Fruit fly (Drosophila melanogaster) whole organism, embryonic: ENCODE measurements around the gene gw.

Experiments
- Aef1 ChIP-seq: fragments of 200-800 bp; sonication (Bioruptor generic); IDR thresholded peaks from 3 replicates; pipeline ENCODE4 v1.3.6; 2022; ENCODE audit warnings: missing biosample characterization, missing genetic modification characterization
- CG10654 ChIP-seq: fragments of 200-800 bp; sonication (Bioruptor generic); optimal IDR thresholded peaks from 2 replicates; lab custom pipeline; 2016; ENCODE audit warnings: missing biosample characterization, missing genetic modification characterization
- CG14014 ChIP-seq: fragments of 200-800 bp; sonication (Bioruptor generic); IDR thresholded peaks from 2 replicates; pipeline ENCODE4 v1.3.6; 2022; ENCODE audit warnings: missing biosample characterization, missing genetic modification characterization
- CG14965 ChIP-seq: fragments of 200-800 bp; sonication (Bioruptor generic); optimal IDR thresholded peaks from 2 replicates; lab custom pipeline; 2016; ENCODE audit warnings: missing biosample characterization, missing genetic modification characterization, borderline replicate concordance
- Ets97D ChIP-seq: fragments of 200-800 bp; sonication (Bioruptor generic); optimal IDR thresholded peaks from 3 replicates; lab custom pipeline; 2016; ENCODE audit warnings: missing biosample characterization, missing genetic modification characterization
- Hr78 ChIP-seq, 2 experiments: fragments of 200-800 bp in 1 of 2; fragments of >200 bp in 1 of 2; sonication (Bioruptor generic) in 1 of 2; optimal IDR thresholded peaks; 2 replicates each; lab custom pipeline; 2017 to 2019; ENCODE audit warnings: missing biosample characterization in 2 of 2, missing genetic modification characterization in 2 of 2, mild to moderate bottlenecking in 1 of 2, moderate library complexity in 1 of 2
- Max ChIP-seq: fragments of 200-800 bp; sonication (Bioruptor generic); optimal IDR thresholded peaks from 2 replicates; lab custom pipeline; 2016; ENCODE audit warnings: missing biosample characterization, mild to moderate bottlenecking, missing genetic modification characterization
- ato ChIP-seq: fragments of 200-800 bp; sonication (Bioruptor generic); IDR thresholded peaks from 2 replicates; pipeline ENCODE4 v1.3.6; 2022; ENCODE audit warnings: missing biosample characterization, missing genetic modification characterization; ENCODE audit not compliant: partially characterized antibody
- inv ChIP-seq: fragments of 200-800 bp; sonication (Bioruptor generic); IDR thresholded peaks from 2 replicates; pipeline ENCODE4 v1.3.6; 2022; ENCODE audit warnings: missing biosample characterization, missing genetic modification characterization; ENCODE audit not compliant: partially characterized antibody
- otp ChIP-seq: fragments of 200-800 bp; sonication (Bioruptor generic); IDR thresholded peaks from 3 replicates; pipeline ENCODE4, ENCODE4 v1.3.6; 2022; ENCODE audit warnings: missing biosample characterization, missing genetic modification characterization
- ssp ChIP-seq: fragments of 200-800 bp; sonication (Bioruptor generic); IDR thresholded peaks from 2 replicates; pipeline ENCODE4 v1.3.6; 2022; ENCODE audit warnings: missing biosample characterization, missing genetic modification characterization
- stc ChIP-seq: fragments of 200-800 bp; sonication (Bioruptor generic); IDR thresholded peaks from 2 replicates; pipeline ENCODE4 v1.3.6; 2022; ENCODE audit warnings: missing biosample characterization, missing genetic modification characterization
- tin ChIP-seq: fragments of 200-800 bp; sonication (Bioruptor generic); optimal IDR thresholded peaks from 3 replicates; lab custom pipeline; 2016; ENCODE audit warnings: missing biosample characterization, missing genetic modification characterization

dm6 chr4:659884-660846, at the start of gene gw:
- TF ChIP-seq inv (GFP tag; lab: Robert Waterston, UW), result peak; percentile 72
- TF ChIP-seq ssp (GFP tag; lab: Robert Waterston, UW), result peak; percentile 99
- TF ChIP-seq Aef1 (GFP tag; lab: Robert Waterston, UW), result 0 out of 3 replicates have a peak, but pooled peaks have one; percentile 51
- TF ChIP-seq Ets97D (GFP tag; lab: Kevin White, UChicago), result peak; percentile 47
- TF ChIP-seq CG10654 (GFP tag; lab: Kevin White, UChicago), result peak; percentile 75
- TF ChIP-seq otp (GFP tag; lab: Robert Waterston, UW), result no peak
- TF ChIP-seq ato, result no peak
- peak; percentile 83 for TF ChIP-seq Max (GFP tag; lab: Kevin White, UChicago)
- peak; percentile 65 for TF ChIP-seq CG14014
- TF ChIP-seq Hr78 (GFP tag; optimal IDR thresholded peaks at IDR 0.05; lab: Kevin White, UChicago), result no peak
- no peak for TF ChIP-seq CG14965 (GFP tag; lab: Kevin White, UChicago)
- peak; percentile 80; the same call in 1 of the 2 replicates for TF ChIP-seq stc (GFP tag; lab: Robert Waterston, UW)
- peak; percentile 77 for TF ChIP-seq tin (GFP tag; lab: Kevin White, UChicago)
